Worm (Caenorhabditis elegans) whole organism, L2 larva: ENCODE results near the gene str-135.

Experiments used
- F13H6.1 ChIP-seq: sonication (generic microtip); optimal IDR thresholded peaks from 2 replicates; lab custom pipeline; 2016; ENCODE audit warnings: missing genetic modification characterization, missing compliant biosample characterization
- R02D3.7 ChIP-seq: fragments of 150-350 bp; optimal IDR thresholded peaks from 2 replicates; lab custom pipeline; 2014; ENCODE audit warnings: missing biosample characterization, missing genetic modification characterization
- ama-1 ChIP-seq: fragments of 150-350 bp; optimal IDR thresholded peaks from 2 replicates; lab custom pipeline; 2018; ENCODE audit warnings: inconsistent platforms
- ceh-82 ChIP-seq: fragments of 150-350 bp; optimal IDR thresholded peaks from 2 replicates; lab custom pipeline; 2014; ENCODE audit warnings: missing biosample characterization, missing genetic modification characterization
- dmd-4 ChIP-seq: sonication (generic microtip); optimal IDR thresholded peaks from 2 replicates; lab custom pipeline; 2017; ENCODE audit warnings: missing biosample characterization, missing genetic modification characterization
- egl-27 ChIP-seq: sonication (generic microtip); optimal IDR thresholded peaks from 3 replicates; lab custom pipeline; 2017; ENCODE audit warnings: missing biosample characterization, missing genetic modification reagents, missing genetic modification characterization
- elt-3 ChIP-seq: sonication (generic microtip); optimal IDR thresholded peaks from 2 replicates; lab custom pipeline; 2017; ENCODE audit warnings: missing biosample characterization, missing genetic modification characterization
- gmeb-1 ChIP-seq: fragments of 150-350 bp; optimal IDR thresholded peaks from 2 replicates; lab custom pipeline; 2014; ENCODE audit warnings: missing biosample characterization, missing genetic modification characterization
- lsy-2 ChIP-seq, 2 experiments: fragments of 150-350 bp in 1 of 2; sonication (generic microtip) in 1 of 2; optimal IDR thresholded peaks; 2 replicates each; lab custom pipeline; 2014 to 2017; ENCODE audit warnings: missing biosample characterization in 2 of 2, missing genetic modification characterization in 2 of 2
- mbf-1 ChIP-seq: sonication (generic microtip); optimal IDR thresholded peaks from 2 replicates; lab custom pipeline; 2017; ENCODE audit warnings: missing biosample characterization, missing genetic modification characterization
- mdl-1 ChIP-seq, 2 experiments: fragments of 150-350 bp in 1 of 2; sonication (generic microtip) in 1 of 2; optimal IDR thresholded peaks; 2 replicates each; lab custom pipeline; 2017; ENCODE audit warnings: missing biosample characterization in 2 of 2, missing genetic modification characterization in 2 of 2
- nhr-6 ChIP-seq: fragments of 150-350 bp; optimal IDR thresholded peaks from 2 replicates; lab custom pipeline; 2014; ENCODE audit warnings: missing biosample characterization, missing genetic modification characterization
- skn-1 ChIP-seq: sonication (generic microtip); optimal IDR thresholded peaks from 2 replicates; lab custom pipeline; 2017; ENCODE audit warnings: missing biosample characterization, missing genetic modification characterization
- unc-55 ChIP-seq: fragments of 150-350 bp; sonication (generic microtip); optimal IDR thresholded peaks from 3 replicates; lab custom pipeline; 2014; ENCODE audit warnings: missing biosample characterization, missing genetic modification reagents, missing genetic modification characterization

DNA sequence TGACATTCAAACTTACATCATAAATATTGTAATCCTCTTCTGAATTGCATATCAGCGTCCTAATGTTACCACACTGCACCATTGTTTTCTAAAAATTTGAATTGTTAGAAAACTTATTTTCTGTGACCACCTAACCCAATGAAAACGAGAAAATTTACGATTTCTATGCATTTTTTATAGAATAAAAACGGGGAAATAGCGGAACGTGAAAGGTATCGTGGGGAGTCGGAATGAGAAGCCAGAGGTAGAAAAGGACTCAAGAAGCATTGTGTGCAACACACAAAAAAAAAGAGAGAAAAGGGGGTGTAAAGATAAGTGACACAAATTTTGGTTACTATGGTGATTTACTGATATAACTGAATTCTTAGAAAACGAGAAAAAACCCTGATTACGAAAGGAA is 30.5 kb downstream of the str-135 start, which contains the start of gene C16D9.6:
- TF ChIP-seq mdl-1 (tag; optimal IDR thresholded peaks at IDR 0.05; lab: Kevin White, UChicago) (no peak), dmd-4 (tag; lab: Kevin White, UChicago) (no peak), F13H6.1 (tag; lab: Kevin White, UChicago) (no peak), lsy-2 (tag; optimal IDR thresholded peaks at IDR 0.05; lab: Kevin White, UChicago) (no peak), unc-55 (GFP tag; lab: Kevin White, UChicago) (no peak), R02D3.7 (tag; lab: Kevin White, UChicago) (no peak), nhr-6 (no peak), ceh-82 (tag; lab: Kevin White, UChicago) (no peak), egl-27 (tag; lab: Kevin White, UChicago) (no peak), skn-1 (tag; lab: Kevin White, UChicago) (no peak), gmeb-1 (tag; lab: Kevin White, UChicago) (no peak), ama-1 (lab: Kevin White, UChicago) (no peak), elt-3 (tag; lab: Kevin White, UChicago) (no peak), mbf-1 (tag; lab: Kevin White, UChicago) (no peak)
